Worm (Caenorhabditis elegans) whole organism, late embryonic: ENCODE data around the gene ugt-12.

Source experiments
- C08G9.2 ChIP-seq: sonication (generic microtip); optimal IDR thresholded peaks from 2 replicates; lab custom pipeline; 2016; ENCODE audit warnings: mild to moderate bottlenecking, missing genetic modification characterization, moderate library complexity, missing compliant biosample characterization
- C38D4.7 ChIP-seq: fragments of 200-800 bp; sonication (Bioruptor generic); optimal IDR thresholded peaks from 2 replicates; lab custom pipeline; 2018; ENCODE audit warnings: mild to moderate bottlenecking, missing genetic modification characterization, moderate library complexity, missing compliant biosample characterization
- T23F11.4 ChIP-seq: fragments of 200-800 bp; sonication (Bioruptor generic); optimal IDR thresholded peaks from 2 replicates; lab custom pipeline; 2018; ENCODE audit warnings: mild to moderate bottlenecking, missing genetic modification characterization, missing compliant biosample characterization
- ceh-19 ChIP-seq: fragments of 200-800 bp; sonication (Bioruptor generic); optimal IDR thresholded peaks from 2 replicates; lab custom pipeline; 2018; ENCODE audit warnings: mild to moderate bottlenecking, missing genetic modification characterization, missing compliant biosample characterization
- ceh-2 ChIP-seq: sonication (generic microtip); optimal IDR thresholded peaks from 2 replicates; lab custom pipeline; 2016; ENCODE audit warnings: missing genotype, missing genetic modification characterization, missing compliant biosample characterization
- ceh-22 ChIP-seq: sonication (generic microtip); optimal IDR thresholded peaks from 2 replicates; lab custom pipeline; 2017; ENCODE audit warnings: missing biosample characterization, missing genetic modification characterization
- ceh-31 ChIP-seq: sonication (generic microtip); optimal IDR thresholded peaks from 2 replicates; lab custom pipeline; 2016; ENCODE audit warnings: missing genetic modification characterization, missing compliant biosample characterization
- ceh-34 ChIP-seq: sonication (generic microtip); optimal IDR thresholded peaks from 2 replicates; lab custom pipeline; 2016; ENCODE audit warnings: mild to moderate bottlenecking, missing genetic modification characterization, missing compliant biosample characterization
- ceh-45 ChIP-seq: fragments of 200-800 bp; sonication (Bioruptor generic); IDR thresholded peaks from 2 replicates; pipeline ENCODE4 v1.3.6; 2022; ENCODE audit warnings: missing genetic modification reagents, missing genetic modification characterization, missing compliant biosample characterization
- ceh-48 ChIP-seq: sonication (generic microtip); optimal IDR thresholded peaks from 2 replicates; lab custom pipeline; 2016; ENCODE audit warnings: missing genetic modification characterization, inconsistent platforms, missing compliant biosample characterization
- dmd-4 ChIP-seq: sonication (generic microtip); optimal IDR thresholded peaks from 2 replicates; lab custom pipeline; 2016; ENCODE audit warnings: borderline replicate concordance, missing genetic modification characterization, missing compliant biosample characterization
- dve-1 ChIP-seq: sonication (generic microtip); optimal IDR thresholded peaks from 2 replicates; lab custom pipeline; 2017; ENCODE audit warnings: antibody characterized with exemption, mild to moderate bottlenecking, missing genetic modification characterization, missing compliant biosample characterization
- fax-1 ChIP-seq: sonication (generic microtip); optimal IDR thresholded peaks from 2 replicates; lab custom pipeline; 2016; ENCODE audit warnings: missing genotype, missing genetic modification characterization, missing compliant biosample characterization
- fkh-6 ChIP-seq: sonication (generic microtip); optimal IDR thresholded peaks from 2 replicates; lab custom pipeline; 2016; ENCODE audit warnings: missing genetic modification characterization, missing compliant biosample characterization
- gmeb-2 ChIP-seq: sonication (generic microtip); optimal IDR thresholded peaks from 2 replicates; lab custom pipeline; 2016; ENCODE audit warnings: missing genetic modification characterization, inconsistent platforms, missing compliant biosample characterization
- hlh-30 ChIP-seq: sonication (generic microtip); optimal IDR thresholded peaks from 2 replicates; lab custom pipeline; 2017; ENCODE audit warnings: antibody characterized with exemption, missing genetic modification characterization, missing compliant biosample characterization; ENCODE audit not compliant: insufficient read depth
- hlh-6 ChIP-seq: sonication (generic microtip); optimal IDR thresholded peaks from 2 replicates; lab custom pipeline; 2016; ENCODE audit warnings: missing genotype, missing genetic modification characterization, missing compliant biosample characterization
- lin-11 ChIP-seq: fragments of 200-800 bp; sonication (Bioruptor generic); optimal IDR thresholded peaks from 2 replicates; lab custom pipeline; 2018; ENCODE audit warnings: mild to moderate bottlenecking, missing genetic modification characterization, missing compliant biosample characterization
- madf-2 ChIP-seq: sonication (generic microtip); optimal IDR thresholded peaks from 2 replicates; lab custom pipeline; 2017; ENCODE audit warnings: missing genetic modification characterization, missing compliant biosample characterization
- mec-3 ChIP-seq: sonication (generic microtip); optimal IDR thresholded peaks from 2 replicates; lab custom pipeline; 2016; ENCODE audit warnings: borderline replicate concordance, missing genetic modification characterization, missing compliant biosample characterization
- odd-2 ChIP-seq: sonication (generic microtip); optimal IDR thresholded peaks from 2 replicates; lab custom pipeline; 2017; ENCODE audit warnings: antibody characterized with exemption, mild to moderate bottlenecking, missing genetic modification characterization, missing compliant biosample characterization
- pag-3 ChIP-seq: sonication (generic microtip); optimal IDR thresholded peaks from 2 replicates; lab custom pipeline; 2016; ENCODE audit warnings: missing compliant biosample characterization, missing genetic modification characterization, borderline replicate concordance
- pat-9 ChIP-seq: fragments of 200-800 bp; sonication (Bioruptor generic); optimal IDR thresholded peaks from 2 replicates; lab custom pipeline; 2018; ENCODE audit warnings: mild to moderate bottlenecking, missing genetic modification characterization, moderate library complexity, missing compliant biosample characterization
- pax-1 ChIP-seq: fragments of 150-350 bp; optimal IDR thresholded peaks from 2 replicates; lab custom pipeline; 2014; ENCODE audit warnings: missing biosample characterization, missing genetic modification characterization
- pha-2 ChIP-seq: sonication (generic microtip); optimal IDR thresholded peaks from 2 replicates; lab custom pipeline; 2017; ENCODE audit warnings: mild to moderate bottlenecking, missing genetic modification characterization, missing compliant biosample characterization
- pqm-1 ChIP-seq: sonication (generic microtip); optimal IDR thresholded peaks from 2 replicates; lab custom pipeline; 2016; ENCODE audit warnings: missing genetic modification characterization, missing compliant biosample characterization
- ref-2 ChIP-seq: sonication (generic microtip); optimal IDR thresholded peaks from 2 replicates; lab custom pipeline; 2016; ENCODE audit warnings: missing genetic modification characterization, missing compliant biosample characterization
- rnt-1 ChIP-seq: sonication (generic microtip); optimal IDR thresholded peaks from 2 replicates; lab custom pipeline; 2016; ENCODE audit warnings: missing genetic modification characterization, missing compliant biosample characterization
- sox-2 ChIP-seq: fragments of 200-800 bp; sonication (Bioruptor generic); IDR thresholded peaks from 2 replicates; pipeline ENCODE4 v1.3.6; 2022; ENCODE audit warnings: missing genetic modification reagents, missing genetic modification characterization, missing compliant biosample characterization
- sox-4 ChIP-seq: sonication (generic microtip); optimal IDR thresholded peaks from 2 replicates; lab custom pipeline; 2017; ENCODE audit warnings: mild to moderate bottlenecking, missing genetic modification characterization, inconsistent platforms, missing compliant biosample characterization
- syd-9 ChIP-seq: sonication (generic microtip); optimal IDR thresholded peaks from 2 replicates; lab custom pipeline; 2016; ENCODE audit warnings: mild to moderate bottlenecking, missing genetic modification characterization, moderate library complexity, missing compliant biosample characterization
- tbx-7 ChIP-seq: sonication (generic microtip); optimal IDR thresholded peaks from 2 replicates; lab custom pipeline; 2016; ENCODE audit warnings: missing genotype, missing genetic modification characterization, missing compliant biosample characterization
- ttx-3 ChIP-seq: sonication (generic microtip); optimal IDR thresholded peaks from 2 replicates; lab custom pipeline; 2016; ENCODE audit warnings: missing genetic modification reagents, missing genetic modification characterization, missing compliant biosample characterization
- unc-3 ChIP-seq, 2 experiments: fragments of 200-800 bp in 1 of 2; sonication (Bioruptor generic) in 1 of 2; sonication (generic microtip) in 1 of 2; conservative IDR thresholded peaks in 1 of 2; optimal IDR thresholded peaks in 1 of 2; 2 replicates each; pipeline versions ENCODE4 v1.3.6 to Lab custom; 2016 to 2022; ENCODE audit warnings: missing compliant biosample characterization in 2 of 2, missing genetic modification characterization in 2 of 2, missing genetic modification reagents in 1 of 2
- unc-42 ChIP-seq: sonication (generic microtip); optimal IDR thresholded peaks from 2 replicates; lab custom pipeline; 2016; ENCODE audit warnings: missing genotype, missing genetic modification characterization, missing compliant biosample characterization

Gene ugt-12

DNA sequence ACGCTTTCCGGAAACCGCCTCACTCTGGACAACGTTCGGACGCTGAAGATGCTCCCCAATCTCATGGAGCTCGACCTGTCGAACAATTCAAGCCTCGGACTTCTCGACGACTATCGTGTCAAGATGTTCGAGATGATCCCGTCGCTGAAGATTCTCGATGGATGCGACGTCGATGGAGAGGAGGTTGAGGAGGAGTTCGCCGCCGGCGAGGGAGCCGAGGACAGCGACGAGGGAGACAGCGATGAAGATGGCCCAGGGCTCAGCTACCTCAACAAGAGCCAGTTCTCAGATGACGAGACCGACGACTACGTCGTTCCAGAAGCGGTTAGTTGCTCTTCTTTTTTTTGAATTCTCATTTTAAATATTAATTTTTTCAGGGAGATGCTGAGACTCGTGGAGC, 1.4 kb upstream of the ugt-12 start:
- no peak for TF ChIP-seq unc-3 (GFP tag; conservative IDR thresholded peaks at IDR 0.05; lab: Robert Waterston, UW)
- no peak for TF ChIP-seq unc-3 (tag; optimal IDR thresholded peaks at IDR 0.05; lab: Kevin White, UChicago)
- no peak for TF ChIP-seq pag-3 (tag; lab: Kevin White, UChicago)
- no peak for TF ChIP-seq dve-1
- no peak for TF ChIP-seq ref-2 (tag; lab: Kevin White, UChicago)
- TF ChIP-seq rnt-1 (tag; lab: Kevin White, UChicago): no peak

DNA sequence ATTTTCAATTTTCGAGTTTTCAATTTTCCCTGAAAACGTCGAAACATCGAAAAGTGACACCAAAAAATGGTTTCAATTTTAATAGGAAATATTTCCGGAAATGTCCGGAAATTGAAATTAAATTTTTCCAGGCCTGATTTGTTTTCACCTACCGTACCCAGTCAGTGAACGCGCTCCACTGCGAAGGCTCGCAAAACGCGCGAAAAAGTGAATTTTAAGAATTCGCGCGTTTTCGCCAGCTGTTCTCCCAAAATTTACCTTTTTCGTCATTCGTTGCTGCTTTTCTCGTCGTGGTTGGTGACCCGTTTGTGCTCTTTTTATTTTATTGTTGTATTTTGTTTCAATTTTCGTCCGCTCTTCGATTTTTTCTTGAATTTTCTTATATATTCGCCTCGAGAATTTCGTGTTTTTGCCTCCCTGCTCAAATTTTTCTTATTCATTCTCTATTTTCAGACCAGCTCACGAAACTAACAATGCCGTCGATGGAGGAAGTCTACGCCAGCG, 599 bp upstream of the ugt-12 start, which contains the start of gene T19H12.2:
Gene T19H12.2, plus strand, starts transcription at position 454 of the 504 bp plus-strand sequence.
- TF ChIP-seq madf-2 (no peak), mec-3 (tag; lab: Kevin White, UChicago) (no peak), lin-11 (no peak), dmd-4 (tag; lab: Kevin White, UChicago) (no peak), T23F11.4 (GFP tag; lab: Kevin White, UChicago) (no peak), odd-2 (tag; lab: Kevin White, UChicago) (no peak), ttx-3 (tag; lab: Kevin White, UChicago) (no peak)

DNA sequence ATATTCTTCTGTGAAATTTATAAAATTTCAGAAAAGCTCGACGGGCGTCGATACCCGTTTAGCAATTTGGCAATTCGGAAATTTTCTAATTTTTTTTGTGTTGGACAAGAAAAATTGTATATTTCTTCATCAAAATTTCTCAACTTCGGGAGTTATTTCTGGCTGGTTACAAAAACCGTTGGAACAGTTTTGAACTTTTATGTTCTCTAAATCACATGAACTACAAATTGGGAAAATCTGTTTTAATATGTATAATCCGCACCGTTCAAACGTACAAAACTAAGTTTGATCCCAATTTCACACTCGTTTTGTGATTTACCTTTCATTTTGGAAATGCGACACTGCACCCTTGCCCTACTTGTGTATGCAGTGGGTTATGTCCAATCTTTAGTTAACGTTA, 4.1 kb downstream of the ugt-12 start, which contains the start of gene T19H12.3:
Gene T19H12.3, plus strand, starts transcription at position 301 of the 400 bp plus-strand sequence.
- TF ChIP-seq pat-9 (tag; lab: Kevin White, UChicago): no peak
- TF ChIP-seq sox-2: no peak
- TF ChIP-seq fkh-6 (tag; lab: Kevin White, UChicago): no peak
- TF ChIP-seq pqm-1 (tag; lab: Kevin White, UChicago): no peak
- no peak for TF ChIP-seq hlh-6 (tag; lab: Kevin White, UChicago)
- TF ChIP-seq ceh-19: no peak
- TF ChIP-seq fax-1: no peak
- TF ChIP-seq lin-11: no peak

DNA sequence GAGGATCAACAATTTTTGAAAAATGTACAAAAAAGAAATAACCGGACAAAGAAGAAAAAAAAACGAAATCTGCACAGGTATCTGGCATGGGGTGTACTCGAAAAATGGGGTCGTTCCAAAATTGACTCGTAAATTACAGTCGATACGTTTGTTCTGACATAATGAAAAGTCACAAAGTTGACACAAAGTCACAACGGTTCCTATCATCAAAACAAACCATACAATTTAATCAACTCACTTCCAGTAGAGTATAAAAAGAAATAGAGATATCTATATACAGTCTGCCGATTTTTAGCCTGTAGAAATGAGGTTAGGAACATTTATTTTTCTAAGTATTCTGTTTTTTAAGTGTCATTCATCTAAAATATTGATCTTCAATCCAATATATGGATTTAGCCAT, 4.9 kb downstream of the ugt-12 start, which contains the start of gene T19H12.12:
Gene T19H12.12, plus strand, starts transcription at position 301 of the 400 bp plus-strand sequence.
- TF ChIP-seq tbx-7 (tag; lab: Kevin White, UChicago): no peak
- TF ChIP-seq ceh-19: no peak
- no peak for TF ChIP-seq pax-1 (tag; lab: Kevin White, UChicago)
- TF ChIP-seq C38D4.7: no peak
- no peak for TF ChIP-seq unc-3 (GFP tag; conservative IDR thresholded peaks at IDR 0.05; lab: Robert Waterston, UW)
- TF ChIP-seq unc-3 (tag; optimal IDR thresholded peaks at IDR 0.05; lab: Kevin White, UChicago): no peak
- TF ChIP-seq sox-4 (tag; lab: Kevin White, UChicago): no peak
- TF ChIP-seq ceh-22 (tag; lab: Kevin White, UChicago): no peak
- TF ChIP-seq ceh-2 (tag; lab: Kevin White, UChicago): no peak
- TF ChIP-seq ttx-3 (tag; lab: Kevin White, UChicago): no peak
- no peak for TF ChIP-seq hlh-6 (tag; lab: Kevin White, UChicago)
- no peak for TF ChIP-seq pha-2
- TF ChIP-seq dve-1: no peak
- TF ChIP-seq pat-9 (tag; lab: Kevin White, UChicago): no peak
- no peak for TF ChIP-seq ceh-34 (tag; lab: Kevin White, UChicago)
- no peak for TF ChIP-seq C08G9.2
- TF ChIP-seq, all 69 proteins: peak for 0

DNA sequence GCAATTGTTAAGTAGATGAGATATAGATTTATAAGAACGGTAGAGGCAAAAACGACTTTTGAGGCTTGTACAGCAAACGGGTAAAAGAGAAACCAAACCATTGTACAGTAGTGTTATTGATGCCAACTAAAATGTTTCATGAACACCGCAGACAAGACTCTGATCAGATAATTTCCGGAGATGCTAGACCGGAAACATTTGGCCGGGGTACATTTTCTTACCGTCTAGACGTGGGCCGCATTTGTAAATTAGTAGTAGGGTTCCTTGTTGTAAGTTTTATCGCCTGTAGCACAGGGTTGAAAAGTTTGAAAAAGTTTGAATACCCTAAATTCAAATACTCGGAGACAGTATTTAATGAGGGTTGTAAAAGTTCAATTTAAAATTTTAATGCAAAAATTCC, 8.1 kb downstream of the ugt-12 start, which contains the start of gene str-32:
Gene str-32, minus strand, starts transcription at position 101 of the 400 bp plus-strand sequence.
- no peak for TF ChIP-seq fax-1
- TF ChIP-seq ceh-48: no peak
- TF ChIP-seq rnt-1 (tag; lab: Kevin White, UChicago): no peak
- no peak for TF ChIP-seq ceh-31
- TF ChIP-seq ceh-34 (tag; lab: Kevin White, UChicago): no peak

DNA sequence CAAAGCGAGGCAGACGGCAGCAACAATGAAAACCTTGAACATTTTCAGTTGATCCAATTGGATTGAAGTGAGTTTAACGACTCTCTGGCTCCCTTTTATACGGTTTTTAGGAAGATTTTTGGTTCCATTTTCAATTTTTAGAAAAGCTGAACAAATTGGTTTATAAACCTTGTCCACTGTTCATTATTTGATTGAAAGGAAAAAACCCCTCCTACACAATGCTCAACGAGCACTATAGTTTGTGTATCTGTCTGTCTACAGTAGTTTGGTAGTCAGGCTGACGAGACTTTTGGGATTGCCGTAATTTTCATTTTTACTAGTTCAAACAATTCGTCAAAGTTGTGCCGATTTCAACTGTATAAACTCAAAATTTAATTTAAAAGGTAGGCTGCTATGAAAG, 10.2 kb downstream of the ugt-12 start, which contains the start of gene T19H12.15:
Gene T19H12.15, minus strand, starts transcription at position 101 of the 400 bp plus-strand sequence.
- TF ChIP-seq gmeb-2 (tag; lab: Kevin White, UChicago) (no peak), ceh-45 (GFP tag; lab: Robert Waterston, UW) (no peak), unc-42 (tag; lab: Kevin White, UChicago) (no peak), hlh-30 (tag; lab: Kevin White, UChicago) (no peak), fax-1 (no peak), ceh-19 (no peak), fkh-6 (tag; lab: Kevin White, UChicago) (no peak), syd-9 (tag; lab: Kevin White, UChicago) (no peak)
